Worm (Caenorhabditis elegans): ENCODE results near the gene chts-1.

- no peak for TF ChIP-seq unc-39 (tag; optimal IDR thresholded peaks at IDR 0.05)
- TF ChIP-seq ZK546.5 (tag; optimal IDR thresholded peaks at IDR 0.05) = no peak
- no peak for TF ChIP-seq nhr-28 (tag; optimal IDR thresholded peaks at IDR 0.05)
Measured at ce11 chrX:7464389-7464788, 55.1 kb downstream of the chts-1 start.

All from whole organism, L3 larva.